Fruit fly (Drosophila melanogaster) whole organism, embryonic: Measurements from ENCODE around the gene Patr-1.

Experiments used
- Antp ChIP-seq: fragments of 200-800 bp; sonication (Bioruptor generic); optimal IDR thresholded peaks from 3 replicates; lab custom pipeline; 2016; ENCODE audit warnings: missing biosample characterization, missing genetic modification characterization
- B-H2 ChIP-seq: fragments of 200-800 bp; sonication (Bioruptor generic); optimal IDR thresholded peaks from 2 replicates; lab custom pipeline; 2018; ENCODE audit warnings: missing biosample characterization, mild to moderate bottlenecking, missing genetic modification characterization
- Bdp1 ChIP-seq: fragments of 200-800 bp; sonication (Bioruptor generic); optimal IDR thresholded peaks from 3 replicates; lab custom pipeline; 2016; ENCODE audit warnings: missing biosample characterization, missing genetic modification characterization
- CG10366 ChIP-seq: fragments of 200-800 bp; sonication (Bioruptor generic); IDR thresholded peaks from 2 replicates; pipeline ENCODE4 v1.3.6; 2022; ENCODE audit warnings: missing biosample characterization, missing genetic modification characterization
- CG10462 ChIP-seq: fragments of 200-800 bp; sonication (Bioruptor generic); optimal IDR thresholded peaks from 2 replicates; lab custom pipeline; 2016; ENCODE audit warnings: missing biosample characterization, missing genetic modification characterization
- CG10543 ChIP-seq: fragments of 200-800 bp; sonication (Bioruptor generic); optimal IDR thresholded peaks from 3 replicates; lab custom pipeline; 2017; ENCODE audit warnings: missing biosample characterization, mild to moderate bottlenecking, missing genetic modification characterization, moderate library complexity
- CG11085 ChIP-seq: fragments of 200-800 bp; sonication (Bioruptor generic); IDR thresholded peaks from 2 replicates; pipeline ENCODE4 v1.3.6; 2022; ENCODE audit warnings: missing biosample characterization, missing genetic modification characterization
- CG11398 ChIP-seq: fragments of 200-800 bp; sonication (Bioruptor generic); optimal IDR thresholded peaks from 2 replicates; lab custom pipeline; 2016; ENCODE audit warnings: missing biosample characterization, missing genetic modification characterization
- CG11560 ChIP-seq: fragments of 200-800 bp; sonication (Bioruptor generic); IDR thresholded peaks from 3 replicates; pipeline ENCODE4 v1.3.6; 2022; ENCODE audit warnings: missing biosample characterization, missing genetic modification characterization
- CG12219 ChIP-seq: fragments of 200-800 bp; sonication (Bioruptor generic); optimal IDR thresholded peaks from 3 replicates; lab custom pipeline; 2018; ENCODE audit warnings: missing biosample characterization, mild to moderate bottlenecking, missing genetic modification characterization
- CG12299 ChIP-seq: fragments of 200-800 bp; sonication (Bioruptor generic); optimal IDR thresholded peaks from 2 replicates; lab custom pipeline; 2018; ENCODE audit warnings: missing biosample characterization, mild to moderate bottlenecking, missing genetic modification characterization
- CG12744 ChIP-seq: fragments of 200-800 bp; sonication (Bioruptor generic); optimal IDR thresholded peaks from 2 replicates; lab custom pipeline; 2016; ENCODE audit warnings: missing biosample characterization, missing genetic modification characterization
- CG13296 ChIP-seq: fragments of 200-800 bp; sonication (Bioruptor generic); optimal IDR thresholded peaks from 3 replicates; lab custom pipeline; 2018; ENCODE audit warnings: missing biosample characterization, mild to moderate bottlenecking, missing genetic modification characterization
- CG13624 ChIP-seq: fragments of 200-800 bp; sonication (Bioruptor generic); optimal IDR thresholded peaks from 2 replicates; lab custom pipeline; 2016; ENCODE audit warnings: missing biosample characterization, missing genetic modification characterization
- CG13775 ChIP-seq: fragments of 200-800 bp; sonication (Bioruptor generic); optimal IDR thresholded peaks from 3 replicates; lab custom pipeline; 2017; ENCODE audit warnings: missing biosample characterization, mild to moderate bottlenecking, missing genetic modification characterization
- CG14014 ChIP-seq: fragments of 200-800 bp; sonication (Bioruptor generic); IDR thresholded peaks from 2 replicates; pipeline ENCODE4 v1.3.6; 2022; ENCODE audit warnings: missing biosample characterization, missing genetic modification characterization
- CG1529 ChIP-seq: fragments of 200-800 bp; sonication (Bioruptor generic); optimal IDR thresholded peaks from 3 replicates; lab custom pipeline; 2018; ENCODE audit warnings: missing biosample characterization, missing genetic modification characterization
- CG1792 ChIP-seq: fragments of 200-800 bp; sonication (Bioruptor generic); optimal IDR thresholded peaks from 2 replicates; lab custom pipeline; 2016; ENCODE audit warnings: missing biosample characterization, missing genetic modification characterization
- CG3163 ChIP-seq: fragments of 200-800 bp; sonication (Bioruptor generic); optimal IDR thresholded peaks from 3 replicates; lab custom pipeline; 2016; ENCODE audit warnings: missing biosample characterization, missing genetic modification characterization
- CG5180 ChIP-seq: fragments of 200-800 bp; sonication (Bioruptor generic); optimal IDR thresholded peaks from 3 replicates; lab custom pipeline; 2017; ENCODE audit warnings: missing biosample characterization, missing genetic modification characterization, mild to moderate bottlenecking, moderate library complexity, missing genetic modification reagents
- CG7928 ChIP-seq: fragments of 200-800 bp; sonication (Bioruptor generic); optimal IDR thresholded peaks from 2 replicates; lab custom pipeline; 2017; ENCODE audit warnings: missing biosample characterization, mild to moderate bottlenecking, missing genetic modification characterization
- CG9609 ChIP-seq: fragments of 200-800 bp; sonication (Bioruptor generic); optimal IDR thresholded peaks from 3 replicates; lab custom pipeline; 2016; ENCODE audit warnings: missing biosample characterization, missing genetic modification characterization
- CG9932 ChIP-seq: fragments of 200-800 bp; sonication (Bioruptor generic); IDR thresholded peaks from 2 replicates; pipeline ENCODE4 v1.3.6; 2022; ENCODE audit warnings: missing biosample characterization, missing genetic modification characterization
- CTCF ChIP-seq: fragments of 200-800 bp; sonication (Bioruptor generic); optimal IDR thresholded peaks from 2 replicates; lab custom pipeline; 2017; ENCODE audit warnings: missing biosample characterization, mild to moderate bottlenecking, missing genetic modification characterization, moderate library complexity
- Chrac-16 ChIP-seq: fragments of 200-800 bp; sonication (Bioruptor generic); optimal IDR thresholded peaks from 3 replicates; lab custom pipeline; 2016; ENCODE audit warnings: missing biosample characterization, missing genetic modification characterization
- Deaf1 ChIP-seq: fragments of 200-800 bp; optimal IDR thresholded peaks from 3 replicates; lab custom pipeline; 2019; ENCODE audit warnings: missing biosample characterization, mild to moderate bottlenecking, missing genetic modification characterization, moderate library complexity
- Dek ChIP-seq: fragments of 200-800 bp; sonication (Bioruptor generic); optimal IDR thresholded peaks from 3 replicates; lab custom pipeline; 2019; ENCODE audit warnings: missing biosample characterization, mild to moderate bottlenecking, missing genetic modification characterization, moderate library complexity
- Dll ChIP-seq: fragments of 200-800 bp; sonication (Bioruptor generic); IDR thresholded peaks from 4 replicates; pipeline ENCODE4 v1.3.6; 2022; ENCODE audit warnings: missing biosample characterization, missing genetic modification characterization; ENCODE audit not compliant: partially characterized antibody
- HHEX ChIP-seq: fragments of 200-800 bp; sonication (Bioruptor generic); optimal IDR thresholded peaks from 3 replicates; lab custom pipeline; 2017; ENCODE audit warnings: missing biosample characterization, mild to moderate bottlenecking, missing genetic modification characterization, missing genetic modification reagents
- Mad ChIP-seq: fragments of 200-800 bp; sonication (Bioruptor generic); optimal IDR thresholded peaks from 2 replicates; lab custom pipeline; 2016; ENCODE audit warnings: missing biosample characterization, missing genetic modification characterization
- Myb ChIP-seq: fragments of 200-800 bp; sonication (Bioruptor generic); optimal IDR thresholded peaks from 2 replicates; lab custom pipeline; 2016; ENCODE audit warnings: missing biosample characterization, missing genetic modification characterization
- NC2β ChIP-seq: fragments of 200-800 bp; sonication (Bioruptor generic); optimal IDR thresholded peaks from 2 replicates; lab custom pipeline; 2016; ENCODE audit warnings: missing biosample characterization, missing genetic modification characterization
- Opbp ChIP-seq: fragments of 200-800 bp; sonication (Bioruptor generic); IDR thresholded peaks from 3 replicates; pipeline ENCODE4 v1.3.6; 2022; ENCODE audit warnings: missing biosample characterization, missing genetic modification characterization; ENCODE audit not compliant: partially characterized antibody
- Rx ChIP-seq: fragments of 200-800 bp; sonication (Bioruptor generic); IDR thresholded peaks from 2 replicates; pipeline ENCODE4 v1.3.6; 2022; ENCODE audit warnings: missing biosample characterization, missing genetic modification characterization
- Side ChIP-seq: fragments of 200-800 bp; sonication (Bioruptor generic); optimal IDR thresholded peaks from 2 replicates; lab custom pipeline; 2016; ENCODE audit warnings: missing biosample characterization, missing genetic modification characterization
- Sin3A ChIP-seq: fragments of >200 bp; optimal IDR thresholded peaks from 2 replicates; lab custom pipeline; 2018
- crc ChIP-seq: fragments of 200-800 bp; sonication (Bioruptor generic); optimal IDR thresholded peaks from 2 replicates; lab custom pipeline; 2016; ENCODE audit warnings: missing biosample characterization, missing genetic modification characterization
- danr ChIP-seq: fragments of 200-800 bp; sonication (Bioruptor generic); IDR thresholded peaks from 2 replicates; pipeline ENCODE4 v1.3.6; 2022; ENCODE audit warnings: missing biosample characterization, missing genetic modification characterization
- h ChIP-seq: fragments of >200 bp; optimal IDR thresholded peaks from 2 replicates; lab custom pipeline; 2017
- hth ChIP-seq: fragments of >200 bp; optimal IDR thresholded peaks from 2 replicates; lab custom pipeline; 2017; ENCODE audit warnings: inconsistent platforms
- nmo ChIP-seq: fragments of 200-800 bp; sonication (Bioruptor generic); optimal IDR thresholded peaks from 2 replicates; lab custom pipeline; 2018; ENCODE audit warnings: missing biosample characterization, mild to moderate bottlenecking, missing genetic modification characterization, moderate library complexity
- prd ChIP-seq, 3 experiments: fragments of >200 bp in 2 of 3; fragments of 200-800 bp in 1 of 3; sonication (Bioruptor generic) in 1 of 3; optimal IDR thresholded peaks in 2 of 3; IDR thresholded peaks in 1 of 3; 2 replicates in 2 of 3; 3 replicates in 1 of 3; pipeline versions ENCODE4 v1.3.6 to Lab custom; 2017 to 2022; ENCODE audit warnings: missing biosample characterization in 1 of 3, missing genetic modification characterization in 1 of 3
- pzg ChIP-seq: fragments of 200-800 bp; sonication (Bioruptor generic); optimal IDR thresholded peaks from 3 replicates; lab custom pipeline; 2018; ENCODE audit warnings: missing biosample characterization, mild to moderate bottlenecking, missing genetic modification characterization, moderate library complexity
- repo ChIP-seq: fragments of 200-800 bp; sonication (Bioruptor generic); optimal IDR thresholded peaks from 2 replicates; lab custom pipeline; 2016; ENCODE audit warnings: missing biosample characterization, missing genetic modification characterization
- sisA ChIP-seq: fragments of 200-800 bp; sonication (Bioruptor generic); IDR thresholded peaks from 2 replicates; pipeline ENCODE4 v1.3.6; 2022; ENCODE audit warnings: missing biosample characterization, missing genetic modification characterization
- slp2 ChIP-seq: fragments of 200-800 bp; sonication (Bioruptor generic); optimal IDR thresholded peaks from 2 replicates; lab custom pipeline; 2016; ENCODE audit warnings: missing biosample characterization, missing genetic modification characterization
- trem ChIP-seq: fragments of 200-800 bp; optimal IDR thresholded peaks from 3 replicates; lab custom pipeline; 2019; ENCODE audit warnings: missing biosample characterization, mild to moderate bottlenecking, missing genetic modification characterization, moderate library complexity
- tx ChIP-seq: fragments of 200-800 bp; sonication (Bioruptor generic); optimal IDR thresholded peaks from 2 replicates; lab custom pipeline; 2016; ENCODE audit warnings: missing biosample characterization, missing genetic modification characterization
- vnd ChIP-seq: fragments of 200-800 bp; sonication (Bioruptor generic); IDR thresholded peaks from 3 replicates; pipeline ENCODE4 v1.3.6; 2022; ENCODE audit warnings: missing biosample characterization, missing genetic modification characterization; ENCODE audit not compliant: partially characterized antibody
- wek ChIP-seq: fragments of 200-800 bp; sonication (Bioruptor generic); optimal IDR thresholded peaks from 3 replicates; lab custom pipeline; 2018; ENCODE audit warnings: missing biosample characterization, mild to moderate bottlenecking, missing genetic modification characterization, moderate library complexity
- yki ChIP-seq: fragments of >200 bp; optimal IDR thresholded peaks from 3 replicates; lab custom pipeline; 2018
- zfh1 ChIP-seq: fragments of 200-800 bp; sonication (Bioruptor generic); IDR thresholded peaks from 3 replicates; pipeline ENCODE4 v1.3.6; 2022; ENCODE audit warnings: missing biosample characterization, missing genetic modification characterization

Gene Patr-1

DNA sequence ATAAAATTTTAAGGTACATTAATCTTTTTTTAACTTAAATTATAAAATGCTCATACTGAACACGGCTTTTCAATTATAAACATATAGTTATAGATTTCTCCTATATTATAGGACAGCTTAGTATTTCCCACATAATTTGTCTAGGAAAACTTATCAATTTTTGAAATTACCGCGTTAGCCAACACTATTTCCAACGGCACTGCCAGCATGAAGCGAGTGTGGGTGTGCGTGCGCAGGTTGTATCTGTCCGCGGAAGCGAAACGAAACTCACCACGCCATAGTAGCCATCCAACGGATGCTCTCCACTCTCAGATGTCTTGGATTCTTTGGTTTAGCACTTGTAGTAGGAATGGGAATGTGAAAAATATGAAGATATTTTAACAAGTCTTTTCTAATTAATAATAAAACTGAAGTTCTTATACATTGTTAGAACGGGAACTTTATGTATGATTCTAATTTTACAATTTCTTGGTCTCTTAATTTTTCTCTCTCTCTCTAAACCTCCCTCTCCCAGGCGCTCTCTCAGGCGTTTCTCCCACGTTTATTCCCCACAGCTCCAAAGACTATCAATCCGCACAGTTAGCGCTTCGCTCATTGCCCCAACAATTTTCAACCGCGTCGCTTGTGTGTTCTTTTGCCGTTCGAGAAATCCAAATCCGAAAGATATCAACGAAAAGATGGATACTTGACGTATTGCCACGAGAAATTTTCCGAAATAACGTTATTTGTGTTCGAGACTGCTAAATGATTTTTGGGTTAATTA lies 10.2 kb downstream of the Patr-1 start, which contains the start of gene Dad (continued):
- TF ChIP-seq CG14014 (GFP tag; lab: Robert Waterston, UW) (peak; percentile 14; the same call in 1 of the 2 replicates), crc (no peak), CG12299 (tag; lab: Kevin White, UChicago) (peak; percentile 19), Opbp (GFP tag; lab: Robert Waterston, UW) (0 out of 3 replicates have a peak, but pooled peaks have one; percentile 50), CG3163 (peak; percentile 34), CG5180 (GFP tag; lab: Kevin White, UChicago) (no peak), wek (GFP tag; lab: Kevin White, UChicago) (peak; percentile 31), hth (no peak), tx (GFP tag; lab: Kevin White, UChicago) (no peak), danr (GFP tag; lab: Robert Waterston, UW) (no peak), Dek (tag; lab: Kevin White, UChicago) (peak; percentile 31), Myb (GFP tag; lab: Kevin White, UChicago) (peak; percentile 30), CG13296 (GFP tag; lab: Kevin White, UChicago) (peak; percentile 29), Mad (GFP tag; lab: Kevin White, UChicago) (peak; percentile 3), pzg (GFP tag; lab: Kevin White, UChicago) (peak; percentile 44), Dll (GFP tag; lab: Robert Waterston, UW) (peak; percentile 56; the same call in 3 of the 4 replicates), Side (peak; percentile 11), CG12744 (no peak), HHEX (GFP tag; lab: Kevin White, UChicago) (no peak), CG1792 (GFP tag; lab: Kevin White, UChicago) (no peak), slp2 (GFP tag; lab: Kevin White, UChicago) (no peak), Rx (GFP tag; lab: Robert Waterston, UW) (no peak), CTCF (GFP tag; lab: Kevin White, UChicago) (no peak), nmo (no peak), B-H2 (GFP tag; lab: Kevin White, UChicago) (peak; percentile 45), CG1529 (GFP tag; lab: Kevin White, UChicago) (no peak), Sin3A (lab: Kevin White, UChicago) (no peak), prd (optimal IDR thresholded peaks at IDR 0.05; lab: Kevin White, UChicago) (no peak), prd (GFP tag; IDR thresholded peaks at IDR 0.05; lab: Robert Waterston, UW) (no peak), zfh1 (GFP tag; lab: Robert Waterston, UW) (0 out of 3 replicates have a peak, but pooled peaks have one; percentile 23), sisA (GFP tag; lab: Robert Waterston, UW) (no peak), CG11398 (GFP tag; lab: Kevin White, UChicago) (no peak), yki (lab: Kevin White, UChicago) (peak; percentile 95), repo (GFP tag; lab: Kevin White, UChicago) (no peak), vnd (GFP tag; lab: Robert Waterston, UW) (no peak), Antp (GFP tag; lab: Kevin White, UChicago) (no peak), NC2β (no peak), CG13624 (GFP tag; lab: Kevin White, UChicago) (no peak), CG10543 (GFP tag; lab: Kevin White, UChicago) (peak; percentile 74), Bdp1 (GFP tag; lab: Kevin White, UChicago) (no peak), CG9932 (GFP tag; lab: Robert Waterston, UW) (no peak), Deaf1 (tag; lab: Kevin White, UChicago) (peak; percentile 40), CG11085 (GFP tag; lab: Robert Waterston, UW) (no peak), h (no peak), CG13775 (GFP tag; lab: Kevin White, UChicago) (peak; percentile 22), CG10366 (GFP tag; lab: Robert Waterston, UW) (no peak), CG9609 (GFP tag; lab: Kevin White, UChicago) (no peak), CG12219 (peak; percentile 11), CG10462 (GFP tag; lab: Kevin White, UChicago) (no peak), CG11560 (no peak), Chrac-16 (GFP tag; lab: Kevin White, UChicago) (no peak), CG7928 (GFP tag; lab: Kevin White, UChicago) (no peak), trem (tag; lab: Kevin White, UChicago) (no peak)
